Fruit fly (Drosophila melanogaster) whole organism, embryonic: ENCODE measurements around the gene CG34353.

ENCODE experiments used
- Abd-B ChIP-seq: fragments of 200-800 bp; sonication (Bioruptor generic); optimal IDR thresholded peaks from 2 replicates; lab custom pipeline; 2018; ENCODE audit warnings: missing biosample characterization, mild to moderate bottlenecking, missing genetic modification characterization, moderate library complexity
- B-H1 ChIP-seq: fragments of 200-800 bp; sonication (Bioruptor generic); IDR thresholded peaks from 3 replicates; pipeline ENCODE4 v1.3.6; 2022; ENCODE audit warnings: missing biosample characterization, missing genetic modification characterization
- CG10959 ChIP-seq: fragments of 200-800 bp; sonication (Bioruptor generic); IDR thresholded peaks from 2 replicates; pipeline ENCODE4 v1.3.6; 2022; ENCODE audit warnings: missing biosample characterization, missing genetic modification characterization
- CG12299 ChIP-seq: fragments of 200-800 bp; sonication (Bioruptor generic); optimal IDR thresholded peaks from 2 replicates; lab custom pipeline; 2018; ENCODE audit warnings: missing biosample characterization, mild to moderate bottlenecking, missing genetic modification characterization
- CG13123 ChIP-seq: fragments of 200-800 bp; sonication (Bioruptor generic); optimal IDR thresholded peaks from 2 replicates; lab custom pipeline; 2016; ENCODE audit warnings: missing biosample characterization, missing genetic modification characterization
- CG15514 ChIP-seq: fragments of 200-800 bp; sonication (Bioruptor generic); optimal IDR thresholded peaks from 3 replicates; lab custom pipeline; 2017; ENCODE audit warnings: missing biosample characterization, missing genetic modification characterization, mild to moderate bottlenecking, moderate library complexity, missing genetic modification reagents
- CG15601 ChIP-seq: fragments of 200-800 bp; sonication (Bioruptor generic); optimal IDR thresholded peaks from 3 replicates; lab custom pipeline; 2019; ENCODE audit warnings: missing biosample characterization, mild to moderate bottlenecking, missing genetic modification characterization, moderate library complexity
- CG1603 ChIP-seq: fragments of 200-800 bp; sonication (Bioruptor generic); optimal IDR thresholded peaks from 2 replicates; lab custom pipeline; 2019; ENCODE audit warnings: missing biosample characterization, mild to moderate bottlenecking, missing genetic modification characterization, moderate library complexity
- CG30020 ChIP-seq: fragments of 200-800 bp; optimal IDR thresholded peaks from 2 replicates; lab custom pipeline; 2019; ENCODE audit warnings: missing biosample characterization, mild to moderate bottlenecking, missing genetic modification characterization, moderate library complexity
- CG30431 ChIP-seq: fragments of 200-800 bp; sonication (Bioruptor generic); optimal IDR thresholded peaks from 2 replicates; lab custom pipeline; 2017; ENCODE audit warnings: missing biosample characterization, missing genetic modification characterization
- CG32772 ChIP-seq: fragments of 200-800 bp; sonication (Bioruptor generic); IDR thresholded peaks from 2 replicates; pipeline ENCODE4 v1.3.6; 2022; ENCODE audit warnings: missing biosample characterization, missing genetic modification characterization
- CG4424 ChIP-seq: fragments of 200-800 bp; sonication (Bioruptor generic); optimal IDR thresholded peaks from 3 replicates; lab custom pipeline; 2016; ENCODE audit warnings: missing biosample characterization, missing genetic modification characterization
- CG4820 ChIP-seq: fragments of 200-800 bp; sonication (Bioruptor generic); optimal IDR thresholded peaks from 3 replicates; lab custom pipeline; 2016; ENCODE audit warnings: missing biosample characterization, missing genetic modification characterization
- CG6689 ChIP-seq: fragments of 200-800 bp; sonication (Bioruptor generic); IDR thresholded peaks from 2 replicates; pipeline ENCODE4 v1.3.6; 2022; ENCODE audit warnings: missing biosample characterization, missing genetic modification characterization
- CG7839 ChIP-seq: fragments of 200-800 bp; sonication (Bioruptor generic); optimal IDR thresholded peaks from 3 replicates; lab custom pipeline; 2018; ENCODE audit warnings: missing biosample characterization, mild to moderate bottlenecking, missing genetic modification characterization, moderate library complexity
- CG8089 ChIP-seq: fragments of 200-800 bp; sonication (Bioruptor generic); optimal IDR thresholded peaks from 3 replicates; lab custom pipeline; 2016; ENCODE audit warnings: missing biosample characterization, missing genetic modification characterization
- CTCF ChIP-seq: fragments of 200-800 bp; sonication (Bioruptor generic); optimal IDR thresholded peaks from 2 replicates; lab custom pipeline; 2017; ENCODE audit warnings: missing biosample characterization, mild to moderate bottlenecking, missing genetic modification characterization, moderate library complexity
- CoRest ChIP-seq: fragments of 200-800 bp; sonication (Bioruptor generic); optimal IDR thresholded peaks from 3 replicates; lab custom pipeline; 2018; ENCODE audit warnings: missing biosample characterization, mild to moderate bottlenecking, missing genetic modification characterization, moderate library complexity
- HHEX ChIP-seq: fragments of 200-800 bp; sonication (Bioruptor generic); optimal IDR thresholded peaks from 3 replicates; lab custom pipeline; 2017; ENCODE audit warnings: missing biosample characterization, mild to moderate bottlenecking, missing genetic modification characterization, missing genetic modification reagents
- HLH54F ChIP-seq: fragments of 200-800 bp; sonication (Bioruptor generic); optimal IDR thresholded peaks from 3 replicates; lab custom pipeline; 2016; ENCODE audit warnings: missing biosample characterization, missing genetic modification characterization
- Hr78 ChIP-seq, 2 experiments: fragments of 200-800 bp in 1 of 2; fragments of >200 bp in 1 of 2; sonication (Bioruptor generic) in 1 of 2; optimal IDR thresholded peaks; 2 replicates each; lab custom pipeline; 2017 to 2019; ENCODE audit warnings: missing biosample characterization in 2 of 2, missing genetic modification characterization in 2 of 2, mild to moderate bottlenecking in 1 of 2, moderate library complexity in 1 of 2
- Mad ChIP-seq: fragments of 200-800 bp; sonication (Bioruptor generic); optimal IDR thresholded peaks from 2 replicates; lab custom pipeline; 2016; ENCODE audit warnings: missing biosample characterization, missing genetic modification characterization
- Neu2 ChIP-seq: fragments of 200-800 bp; sonication (Bioruptor generic); optimal IDR thresholded peaks from 3 replicates; lab custom pipeline; 2016; ENCODE audit warnings: missing biosample characterization, missing genetic modification characterization, borderline replicate concordance
- Oli ChIP-seq: fragments of 200-800 bp; sonication (Bioruptor generic); optimal IDR thresholded peaks from 2 replicates; lab custom pipeline; 2018; ENCODE audit warnings: missing biosample characterization, mild to moderate bottlenecking, missing genetic modification characterization, moderate library complexity
- PHDP ChIP-seq: fragments of 200-800 bp; sonication (Bioruptor generic); optimal IDR thresholded peaks from 3 replicates; lab custom pipeline; 2018; ENCODE audit warnings: missing biosample characterization, mild to moderate bottlenecking, missing genetic modification characterization, moderate library complexity
- Rfx ChIP-seq: fragments of 200-800 bp; sonication (Bioruptor generic); IDR thresholded peaks from 2 replicates; pipeline ENCODE4 v1.3.6; 2022; ENCODE audit warnings: missing biosample characterization, missing genetic modification characterization
- Rx ChIP-seq: fragments of 200-800 bp; sonication (Bioruptor generic); IDR thresholded peaks from 2 replicates; pipeline ENCODE4 v1.3.6; 2022; ENCODE audit warnings: missing biosample characterization, missing genetic modification characterization
- Side ChIP-seq: fragments of 200-800 bp; sonication (Bioruptor generic); optimal IDR thresholded peaks from 2 replicates; lab custom pipeline; 2016; ENCODE audit warnings: missing biosample characterization, missing genetic modification characterization
- Vsx1 ChIP-seq: fragments of 200-800 bp; sonication (Bioruptor generic); optimal IDR thresholded peaks from 2 replicates; lab custom pipeline; 2017; ENCODE audit warnings: missing biosample characterization, mild to moderate bottlenecking, missing genetic modification characterization, missing genetic modification reagents
- ab ChIP-seq: fragments of 200-800 bp; sonication (Bioruptor generic); optimal IDR thresholded peaks from 2 replicates; lab custom pipeline; 2016; ENCODE audit warnings: missing biosample characterization, missing genetic modification characterization
- ara ChIP-seq: fragments of 200-800 bp; sonication (Bioruptor generic); IDR thresholded peaks from 2 replicates; pipeline ENCODE4 v1.3.6; 2022; ENCODE audit warnings: missing biosample characterization, missing genetic modification characterization
- chif ChIP-seq, 2 experiments: fragments of 200-800 bp; sonication (Bioruptor generic); optimal IDR thresholded peaks; 3 replicates each; lab custom pipeline; 2016; ENCODE audit warnings: missing biosample characterization in 2 of 2, missing genetic modification characterization in 2 of 2
- dysf ChIP-seq: fragments of 200-800 bp; sonication (Bioruptor generic); IDR thresholded peaks from 3 replicates; pipeline ENCODE4 v1.3.6; 2022; ENCODE audit warnings: missing biosample characterization, missing genetic modification characterization
- fd102C ChIP-seq: fragments of 200-800 bp; sonication (Bioruptor generic); optimal IDR thresholded peaks from 2 replicates; lab custom pipeline; 2018; ENCODE audit warnings: missing biosample characterization, mild to moderate bottlenecking, missing genetic modification characterization, moderate library complexity
- fru ChIP-seq: fragments of >200 bp; optimal IDR thresholded peaks from 2 replicates; lab custom pipeline; 2017
- gce ChIP-seq: fragments of 200-800 bp; sonication (Bioruptor generic); IDR thresholded peaks from 3 replicates; pipeline ENCODE4 v1.3.6; 2022; ENCODE audit warnings: missing biosample characterization, missing genetic modification characterization
- gcm2 ChIP-seq: fragments of 200-800 bp; sonication (Bioruptor generic); optimal IDR thresholded peaks from 2 replicates; lab custom pipeline; 2016; ENCODE audit warnings: missing biosample characterization, missing genetic modification characterization
- gsb-n ChIP-seq: fragments of 200-800 bp; sonication (Bioruptor generic); optimal IDR thresholded peaks from 3 replicates; lab custom pipeline; 2018; ENCODE audit warnings: missing biosample characterization, mild to moderate bottlenecking, missing genetic modification characterization
- h ChIP-seq: fragments of >200 bp; optimal IDR thresholded peaks from 2 replicates; lab custom pipeline; 2017
- insv ChIP-seq, 2 experiments: fragments of 200-800 bp; sonication (Bioruptor generic); optimal IDR thresholded peaks; 3 replicates each; lab custom pipeline; 2016 to 2018; ENCODE audit warnings: missing biosample characterization in 2 of 2, missing genetic modification characterization in 2 of 2
- lab ChIP-seq: fragments of 200-800 bp; sonication (Bioruptor generic); optimal IDR thresholded peaks from 3 replicates; lab custom pipeline; 2017; ENCODE audit warnings: missing biosample characterization, missing genetic modification characterization, mild to moderate bottlenecking, moderate library complexity, missing genetic modification reagents
- maf-S ChIP-seq: fragments of 200-800 bp; sonication (Bioruptor generic); optimal IDR thresholded peaks from 2 replicates; lab custom pipeline; 2016; ENCODE audit warnings: missing biosample characterization, missing genetic modification characterization
- nerfin-2 ChIP-seq: fragments of 200-800 bp; sonication (Bioruptor generic); IDR thresholded peaks from 2 replicates; pipeline ENCODE4 v1.3.6; 2022; ENCODE audit warnings: missing biosample characterization, missing genetic modification characterization; ENCODE audit not compliant: partially characterized antibody
- oc ChIP-seq: fragments of 200-800 bp; sonication (Bioruptor generic); optimal IDR thresholded peaks from 2 replicates; lab custom pipeline; 2018; ENCODE audit warnings: missing biosample characterization, mild to moderate bottlenecking, missing genetic modification characterization, moderate library complexity
- prd ChIP-seq, 3 experiments: fragments of >200 bp in 2 of 3; fragments of 200-800 bp in 1 of 3; sonication (Bioruptor generic) in 1 of 3; optimal IDR thresholded peaks in 2 of 3; IDR thresholded peaks in 1 of 3; 2 replicates in 2 of 3; 3 replicates in 1 of 3; pipeline versions ENCODE4 v1.3.6 to Lab custom; 2017 to 2022; ENCODE audit warnings: missing biosample characterization in 1 of 3, missing genetic modification characterization in 1 of 3
- repo ChIP-seq: fragments of 200-800 bp; sonication (Bioruptor generic); optimal IDR thresholded peaks from 2 replicates; lab custom pipeline; 2016; ENCODE audit warnings: missing biosample characterization, missing genetic modification characterization
- trem ChIP-seq: fragments of 200-800 bp; optimal IDR thresholded peaks from 3 replicates; lab custom pipeline; 2019; ENCODE audit warnings: missing biosample characterization, mild to moderate bottlenecking, missing genetic modification characterization, moderate library complexity
- tup ChIP-seq: fragments of 200-800 bp; sonication (Bioruptor generic); optimal IDR thresholded peaks from 2 replicates; lab custom pipeline; 2016; ENCODE audit warnings: missing biosample characterization, mild to moderate bottlenecking, missing genetic modification characterization, moderate library complexity
- z ChIP-seq: fragments of 200-800 bp; sonication (Bioruptor generic); IDR thresholded peaks from 3 replicates; pipeline ENCODE4 v1.3.6; 2022; ENCODE audit warnings: missing biosample characterization, missing genetic modification characterization

CG34353 gene

DNA sequence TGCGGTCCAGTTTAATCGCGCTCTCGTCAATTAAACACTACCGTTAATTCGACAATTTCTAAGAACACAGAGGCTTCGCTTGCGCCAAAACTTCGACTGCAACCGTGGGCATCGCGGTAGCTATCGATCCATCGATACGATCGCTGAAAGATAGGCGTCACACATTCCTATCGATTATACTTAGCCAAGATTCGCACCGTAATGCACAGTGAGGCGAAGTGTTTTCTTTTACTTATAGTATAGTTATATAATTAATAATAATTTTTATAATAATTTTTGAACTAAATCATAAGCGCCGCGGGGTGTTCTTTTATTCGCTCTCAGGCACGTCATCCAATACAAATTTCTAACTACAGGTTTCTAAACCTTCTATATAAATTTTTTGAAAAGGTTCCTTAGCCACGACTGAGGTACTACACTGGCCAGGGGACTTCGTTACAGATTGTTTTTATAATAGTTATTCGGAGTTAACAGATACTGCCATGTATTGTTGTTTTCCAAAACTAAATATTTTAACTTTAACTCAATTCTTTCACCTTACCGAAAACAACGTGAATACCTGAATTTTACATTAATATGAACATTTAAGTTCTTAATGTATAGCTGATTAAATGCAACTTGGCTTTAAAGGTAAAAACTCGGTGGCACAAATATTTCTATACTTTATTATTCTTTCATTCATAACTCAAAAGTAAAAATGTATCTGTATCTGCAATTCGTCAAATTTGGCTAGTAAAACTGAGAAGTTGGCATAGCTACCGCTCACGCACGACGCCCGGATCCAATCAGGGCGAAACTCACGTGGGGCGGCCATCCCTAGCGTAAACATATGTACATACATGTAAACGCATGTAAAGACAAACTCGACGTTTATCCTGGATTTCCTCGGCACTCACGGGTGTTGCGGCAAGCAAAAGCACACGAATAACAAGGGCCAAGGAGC is 32.4 kb upstream of the CG34353 start, which contains the start of the genes NSD and BOD1 (continued):
- no peak for TF ChIP-seq maf-S (GFP tag; lab: Kevin White, UChicago)
- TF ChIP-seq lab (GFP tag; lab: Kevin White, UChicago), result peak; percentile 42
- peak; percentile 71 for TF ChIP-seq dysf (GFP tag; lab: Robert Waterston, UW)
- TF ChIP-seq CG13123 (GFP tag; lab: Kevin White, UChicago), result no peak
- peak; percentile 49 for TF ChIP-seq ara (GFP tag; lab: Robert Waterston, UW)
- peak; percentile 59 for TF ChIP-seq CG7839 (tag; lab: Kevin White, UChicago)
- TF ChIP-seq fru, result no peak
- peak; percentile 58 for TF ChIP-seq Oli (tag; lab: Kevin White, UChicago)
- TF ChIP-seq CG4820 (GFP tag; lab: Kevin White, UChicago), result peak; percentile 46
- TF ChIP-seq gcm2 (GFP tag; lab: Kevin White, UChicago), result no peak
- peak; percentile 61 for TF ChIP-seq Abd-B (GFP tag; lab: Kevin White, UChicago)
- TF ChIP-seq gsb-n (tag; lab: Kevin White, UChicago), result no peak
- TF ChIP-seq CG30431 (GFP tag; lab: Kevin White, UChicago), result peak; percentile 33
- TF ChIP-seq nerfin-2, result peak; percentile 90
- TF ChIP-seq B-H1 (GFP tag; lab: Robert Waterston, UW), result peak; percentile 45; the same call in 2 of the 3 replicates
- peak; percentile 61 for TF ChIP-seq CG4424 (GFP tag; lab: Kevin White, UChicago)
- TF ChIP-seq CG10959, result peak; percentile 38; the same call in 1 of the 2 replicates
- 0 out of 2 replicates have a peak, but pooled peaks have one; percentile 19 for TF ChIP-seq CG6689 (GFP tag; lab: Robert Waterston, UW)
- TF ChIP-seq CoRest (tag; lab: Kevin White, UChicago), result peak; percentile 61
- TF ChIP-seq trem (tag; lab: Kevin White, UChicago), result peak; percentile 95
- TF ChIP-seq fd102C (GFP tag; lab: Kevin White, UChicago), result no peak
- TF ChIP-seq Mad (GFP tag; lab: Kevin White, UChicago), result no peak
- TF ChIP-seq z (GFP tag; lab: Robert Waterston, UW), result no peak
- peak; percentile 63; the same call in 1 of the 2 replicates for TF ChIP-seq Rx (GFP tag; lab: Robert Waterston, UW)
- TF ChIP-seq tup (GFP tag; lab: Kevin White, UChicago), result peak; percentile 14
- TF ChIP-seq Hr78 (GFP tag; optimal IDR thresholded peaks at IDR 0.05; lab: Kevin White, UChicago), result no peak
- TF ChIP-seq insv (GFP tag; optimal IDR thresholded peaks at IDR 0.05; lab: Kevin White, UChicago), result no peak
- TF ChIP-seq CG15601, result no peak
- no peak for TF ChIP-seq repo (GFP tag; lab: Kevin White, UChicago)
- no peak for TF ChIP-seq prd (optimal IDR thresholded peaks at IDR 0.05; lab: Kevin White, UChicago)
- TF ChIP-seq prd (GFP tag; IDR thresholded peaks at IDR 0.05; lab: Robert Waterston, UW), result peak; percentile 78
- TF ChIP-seq CG15514 (GFP tag; lab: Kevin White, UChicago), result peak; percentile 64
- peak; percentile 77 for TF ChIP-seq CG32772 (GFP tag; lab: Robert Waterston, UW)
- TF ChIP-seq gce (GFP tag; lab: Robert Waterston, UW), result no peak
- TF ChIP-seq ab (GFP tag; lab: Kevin White, UChicago), result no peak
- no peak for TF ChIP-seq PHDP (tag; lab: Kevin White, UChicago)
- no peak for TF ChIP-seq Side (GFP tag; lab: Kevin White, UChicago)
- TF ChIP-seq HLH54F (GFP tag; lab: Kevin White, UChicago), result peak; percentile 12
- no peak for TF ChIP-seq oc (tag; lab: Kevin White, UChicago)
- no peak for TF ChIP-seq Neu2 (GFP tag; lab: Kevin White, UChicago)
- TF ChIP-seq CTCF (GFP tag; lab: Kevin White, UChicago), result no peak
- peak; percentile 28 for TF ChIP-seq HHEX (GFP tag; lab: Kevin White, UChicago)
- TF ChIP-seq CG30020 (tag; lab: Kevin White, UChicago), result peak; percentile 27
- peak in 1 of 2 experiments; percentile 26 for TF ChIP-seq chif (GFP tag; optimal IDR thresholded peaks at IDR 0.05; lab: Kevin White, UChicago)
- TF ChIP-seq CG8089 (GFP tag; lab: Kevin White, UChicago), result no peak
- TF ChIP-seq Vsx1, result no peak
- no peak for TF ChIP-seq CG12299
- no peak for TF ChIP-seq h
- TF ChIP-seq CG1603, result peak; percentile 55
- TF ChIP-seq Rfx (GFP tag; lab: Robert Waterston, UW), result peak; percentile 90
